Worm (Caenorhabditis elegans): ENCODE measurements around the gene repo-1.
A peak's percentile ranks its signal among the peaks of the same experiment; 100 is the strongest.

ce11 chrIV:12088898-12089297 is 4.6 kb downstream of the repo-1 start:
- TF ChIP-seq nhr-76 (tag; optimal IDR thresholded peaks at IDR 0.05) (no peak), nhr-77 (tag; optimal IDR thresholded peaks at IDR 0.05) (no peak), lin-15B (tag; optimal IDR thresholded peaks at IDR 0.05) (peak; percentile 70)
